Fruit fly (Drosophila melanogaster) whole organism, wandering third instar larva: ENCODE results near the gene CG12009.

ENCODE experiments used
- Dif ChIP-seq: fragments of 200-275, 200-300 bp; sonication (Bioruptor generic); optimal IDR thresholded peaks from 2 replicates; lab custom pipeline; 2018; ENCODE audit warnings: missing biosample characterization, missing genetic modification characterization; ENCODE audit not compliant: partially characterized antibody
- Myc ChIP-seq: fragments of >200 bp; optimal IDR thresholded peaks from 2 replicates; lab custom pipeline; 2017
- OdsH ChIP-seq: fragments of 200-800 bp; sonication (Bioruptor generic); optimal IDR thresholded peaks from 2 replicates; lab custom pipeline; 2016; ENCODE audit warnings: missing biosample characterization, mild to moderate bottlenecking, missing genetic modification characterization
- Rel ChIP-seq, 2 experiments: fragments of 200-800 bp; sonication (Bioruptor generic) in 1 of 2; optimal IDR thresholded peaks; 2 replicates in 1 of 2; 3 replicates in 1 of 2; lab custom pipeline; 2016 to 2019; ENCODE audit warnings: mild to moderate bottlenecking in 2 of 2, missing biosample characterization in 2 of 2, missing genetic modification characterization in 2 of 2, moderate library complexity in 1 of 2
- brk ChIP-seq: fragments of 200-800 bp; sonication (Bioruptor generic); optimal IDR thresholded peaks from 2 replicates; lab custom pipeline; 2016; ENCODE audit warnings: missing biosample characterization, mild to moderate bottlenecking, missing genetic modification characterization
- dl ChIP-seq, 2 experiments: fragments of 175-275, 200-275 bp in 1 of 2; fragments of 200-275 bp in 1 of 2; sonication (Bioruptor generic); optimal IDR thresholded peaks; lab custom pipeline; 2018; ENCODE audit warnings: mild to moderate bottlenecking in 2 of 2, missing biosample characterization in 2 of 2, missing genetic modification characterization in 2 of 2, moderate library complexity in 2 of 2; ENCODE audit not compliant: partially characterized antibody in 2 of 2, insufficient read depth in 1 of 2
- dmrt93B ChIP-seq: fragments of 200-800 bp; sonication (Bioruptor generic); optimal IDR thresholded peaks from 2 replicates; lab custom pipeline; 2018; ENCODE audit warnings: missing biosample characterization, mild to moderate bottlenecking, missing genetic modification characterization
- fru ChIP-seq: fragments of 200-800 bp; sonication (Bioruptor generic); optimal IDR thresholded peaks from 3 replicates; lab custom pipeline; 2016; ENCODE audit warnings: missing biosample characterization, mild to moderate bottlenecking, missing genetic modification characterization

DNA sequence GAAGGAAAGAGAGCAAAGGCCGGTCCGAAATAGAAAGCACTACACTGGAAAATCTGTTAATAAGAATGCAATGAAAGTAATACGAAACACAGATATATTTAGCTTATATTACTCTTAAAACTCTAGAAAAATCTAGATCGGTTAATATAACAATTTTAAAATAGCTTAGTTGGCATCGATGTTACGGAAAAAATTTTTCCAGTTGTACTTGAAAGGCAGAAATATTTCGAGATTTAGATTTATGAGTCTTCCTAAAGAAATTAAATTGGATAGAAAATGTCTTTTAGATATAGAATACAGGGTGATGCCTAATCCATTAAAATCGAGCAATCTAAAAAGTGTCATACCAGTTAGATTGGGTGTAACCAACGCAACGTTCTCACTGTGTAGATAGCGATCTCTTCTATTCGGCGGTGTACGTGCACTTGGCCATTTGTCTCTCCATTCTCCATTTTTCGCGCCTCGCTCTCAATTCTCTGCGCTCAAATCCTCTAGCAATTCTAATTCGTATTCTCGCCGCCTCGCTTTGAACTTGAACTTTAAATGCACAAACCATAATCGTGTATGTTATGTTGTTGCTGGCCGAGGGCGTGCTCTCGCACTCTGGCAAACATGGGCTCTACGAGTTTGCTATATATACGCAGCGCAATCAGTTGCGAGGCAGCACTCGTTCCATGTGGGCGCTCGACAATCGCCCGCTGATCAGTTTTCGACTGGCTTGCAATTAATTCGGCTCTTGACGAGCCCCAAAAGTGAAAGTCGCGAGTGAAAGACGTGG, 41.1 kb upstream of the CG12009 start:
- TF ChIP-seq fru (GFP tag; lab: Kevin White, UChicago) (no peak), Myc (lab: Kevin White, UChicago) (no peak), Rel (GFP tag; optimal IDR thresholded peaks at IDR 0.05; lab: Kevin White, UChicago) (no peak), Rel (tag; optimal IDR thresholded peaks at IDR 0.05; lab: Kevin White, UChicago) (no peak), dmrt93B (GFP tag; lab: Kevin White, UChicago) (peak; percentile 2), Dif (GFP tag; lab: Kevin White, UChicago) (peak; percentile 15), OdsH (peak; percentile 49), dl (GFP tag; optimal IDR thresholded peaks at IDR 0.05; lab: Kevin White, UChicago; ENCODE audit: insufficient read depth in 1 of 2, partially characterized antibody in 2 of 2) (no peak), brk (GFP tag; lab: Kevin White, UChicago) (peak; percentile 36)
